Fruit fly (Drosophila melanogaster) whole organism, embryonic: Measurements from ENCODE around the gene Pak.
A peak's percentile ranks its signal among the peaks of the same experiment; 100 is the strongest.

Experiments
- ATbp ChIP-seq: fragments of 200-800 bp; sonication (Bioruptor generic); optimal IDR thresholded peaks from 2 replicates; lab custom pipeline; 2017; ENCODE audit warnings: missing biosample characterization, mild to moderate bottlenecking, missing genetic modification characterization, missing genetic modification reagents
- Ada2b ChIP-seq: fragments of 200-800 bp; sonication (Bioruptor generic); IDR thresholded peaks from 2 replicates; pipeline ENCODE4 v1.3.6; 2022; ENCODE audit warnings: missing biosample characterization, missing genetic modification characterization
- Atf-2 ChIP-seq: fragments of 200-800 bp; sonication (Bioruptor generic); optimal IDR thresholded peaks from 2 replicates; lab custom pipeline; 2016; ENCODE audit warnings: missing biosample characterization, missing genetic modification characterization
- BEAF-32 ChIP-seq: fragments of 200-800 bp; sonication (Bioruptor generic); optimal IDR thresholded peaks from 3 replicates; lab custom pipeline; 2017; ENCODE audit warnings: missing biosample characterization, missing genetic modification characterization, mild to moderate bottlenecking, moderate library complexity, missing genetic modification reagents
- CG10209 ChIP-seq: fragments of 200-800 bp; sonication (Bioruptor generic); optimal IDR thresholded peaks from 3 replicates; lab custom pipeline; 2017; ENCODE audit warnings: missing biosample characterization, mild to moderate bottlenecking, missing genetic modification characterization, missing genetic modification reagents
- CG15073 ChIP-seq: fragments of 200-800 bp; sonication (Bioruptor generic); optimal IDR thresholded peaks from 2 replicates; lab custom pipeline; 2016; ENCODE audit warnings: missing biosample characterization, missing genetic modification characterization
- CG15269 ChIP-seq: fragments of 200-800 bp; sonication (Bioruptor generic); optimal IDR thresholded peaks from 2 replicates; lab custom pipeline; 2018; ENCODE audit warnings: missing biosample characterization, mild to moderate bottlenecking, missing genetic modification characterization, moderate library complexity
- CG15479 ChIP-seq: fragments of 200-800 bp; sonication (Bioruptor generic); optimal IDR thresholded peaks from 3 replicates; lab custom pipeline; 2019; ENCODE audit warnings: missing biosample characterization, mild to moderate bottlenecking, missing genetic modification characterization, moderate library complexity
- CG17361 ChIP-seq: fragments of 200-800 bp; sonication (Bioruptor generic); IDR thresholded peaks from 3 replicates; pipeline ENCODE4 v1.3.6; 2022; ENCODE audit warnings: missing biosample characterization, missing genetic modification characterization
- CG3847 ChIP-seq: fragments of 200-800 bp; sonication (Bioruptor generic); IDR thresholded peaks from 2 replicates; pipeline ENCODE4 v1.3.6; 2022; ENCODE audit warnings: missing biosample characterization, missing genetic modification characterization
- CG4360 ChIP-seq: fragments of 200-800 bp; sonication (Bioruptor generic); IDR thresholded peaks from 2 replicates; pipeline ENCODE4 v1.3.6; 2022; ENCODE audit warnings: missing biosample characterization, missing genetic modification characterization
- CG43689 ChIP-seq: fragments of 200-800 bp; sonication (Bioruptor generic); IDR thresholded peaks from 2 replicates; pipeline ENCODE4 v1.3.6; 2022; ENCODE audit warnings: missing biosample characterization, missing genetic modification characterization
- CG6254 ChIP-seq: fragments of 200-800 bp; sonication (Bioruptor generic); optimal IDR thresholded peaks from 3 replicates; lab custom pipeline; 2017; ENCODE audit warnings: mild to moderate bottlenecking, missing biosample characterization, missing genetic modification reagents, missing genetic modification characterization
- CG6654 ChIP-seq: fragments of 200-800 bp; sonication (Bioruptor generic); optimal IDR thresholded peaks from 2 replicates; lab custom pipeline; 2017; ENCODE audit warnings: missing biosample characterization, mild to moderate bottlenecking, missing genetic modification characterization
- CG6813 ChIP-seq: fragments of 200-800 bp; sonication (Bioruptor generic); optimal IDR thresholded peaks from 2 replicates; lab custom pipeline; 2017; ENCODE audit warnings: missing biosample characterization, missing genetic modification characterization, mild to moderate bottlenecking, moderate library complexity, missing genetic modification reagents
- CG7357 ChIP-seq: fragments of 200-800 bp; sonication (Bioruptor generic); IDR thresholded peaks from 3 replicates; pipeline ENCODE4 v1.3.6; 2022; ENCODE audit warnings: missing biosample characterization, missing genetic modification characterization
- CG8089 ChIP-seq: fragments of 200-800 bp; sonication (Bioruptor generic); optimal IDR thresholded peaks from 3 replicates; lab custom pipeline; 2016; ENCODE audit warnings: missing biosample characterization, missing genetic modification characterization
- CG8281 ChIP-seq: fragments of 200-800 bp; sonication (Bioruptor generic); optimal IDR thresholded peaks from 2 replicates; lab custom pipeline; 2018; ENCODE audit warnings: missing biosample characterization, mild to moderate bottlenecking, missing genetic modification characterization, moderate library complexity
- CoRest ChIP-seq: fragments of 200-800 bp; sonication (Bioruptor generic); optimal IDR thresholded peaks from 3 replicates; lab custom pipeline; 2018; ENCODE audit warnings: missing biosample characterization, mild to moderate bottlenecking, missing genetic modification characterization, moderate library complexity
- Deaf1 ChIP-seq: fragments of 200-800 bp; optimal IDR thresholded peaks from 3 replicates; lab custom pipeline; 2019; ENCODE audit warnings: missing biosample characterization, mild to moderate bottlenecking, missing genetic modification characterization, moderate library complexity
- Dek ChIP-seq: fragments of 200-800 bp; sonication (Bioruptor generic); optimal IDR thresholded peaks from 3 replicates; lab custom pipeline; 2019; ENCODE audit warnings: missing biosample characterization, mild to moderate bottlenecking, missing genetic modification characterization, moderate library complexity
- Dp ChIP-seq: fragments of 200-800 bp; sonication (Bioruptor generic); optimal IDR thresholded peaks from 2 replicates; lab custom pipeline; 2018; ENCODE audit warnings: missing biosample characterization, mild to moderate bottlenecking, missing genetic modification characterization, moderate library complexity
- Ets97D ChIP-seq: fragments of 200-800 bp; sonication (Bioruptor generic); optimal IDR thresholded peaks from 3 replicates; lab custom pipeline; 2016; ENCODE audit warnings: missing biosample characterization, missing genetic modification characterization
- Fer1 ChIP-seq: fragments of 200-800 bp; sonication (Bioruptor generic); optimal IDR thresholded peaks from 2 replicates; lab custom pipeline; 2017; ENCODE audit warnings: missing biosample characterization, mild to moderate bottlenecking, missing genetic modification characterization
- Gug ChIP-seq: fragments of 200-800 bp; sonication (Bioruptor generic); IDR thresholded peaks from 4 replicates; pipeline ENCODE4 v1.3.6; 2022; ENCODE audit warnings: missing biosample characterization, missing genetic modification characterization
- HLH54F ChIP-seq: fragments of 200-800 bp; sonication (Bioruptor generic); optimal IDR thresholded peaks from 3 replicates; lab custom pipeline; 2016; ENCODE audit warnings: missing biosample characterization, missing genetic modification characterization
- Hand ChIP-seq: fragments of 200-800 bp; sonication (Bioruptor generic); optimal IDR thresholded peaks from 2 replicates; lab custom pipeline; 2017; ENCODE audit warnings: mild to moderate bottlenecking, missing biosample characterization, missing genetic modification reagents, missing genetic modification characterization
- Hsf ChIP-seq: fragments of 200-800 bp; sonication (Bioruptor generic); optimal IDR thresholded peaks from 3 replicates; lab custom pipeline; 2016; ENCODE audit warnings: missing biosample characterization, missing genetic modification characterization
- Nf-YB ChIP-seq: fragments of 200-800 bp; sonication (Bioruptor generic); optimal IDR thresholded peaks from 3 replicates; lab custom pipeline; 2019; ENCODE audit warnings: missing biosample characterization, mild to moderate bottlenecking, missing genetic modification characterization, moderate library complexity
- Pdp1 ChIP-seq, 2 experiments: fragments of 200-800 bp; sonication (Bioruptor generic); optimal IDR thresholded peaks; 3 replicates each; lab custom pipeline; 2016; ENCODE audit warnings: missing biosample characterization in 2 of 2, missing genetic modification characterization in 2 of 2, mild to moderate bottlenecking in 1 of 2, moderate library complexity in 1 of 2
- Ssrp ChIP-seq: fragments of 200-800 bp; sonication (Bioruptor generic); optimal IDR thresholded peaks from 2 replicates; lab custom pipeline; 2018; ENCODE audit warnings: missing biosample characterization, mild to moderate bottlenecking, missing genetic modification characterization, moderate library complexity
- Stat92E ChIP-seq, 3 experiments: fragments of >200 bp in 2 of 3; fragments of 200-800 bp in 1 of 3; sonication (Bioruptor generic) in 1 of 3; optimal IDR thresholded peaks; 2 replicates each; lab custom pipeline; 2017 to 2019; ENCODE audit warnings: missing biosample characterization in 3 of 3, missing genetic modification characterization in 3 of 3, mild to moderate bottlenecking in 1 of 3, moderate library complexity in 1 of 3
- aop ChIP-seq: fragments of 200-800 bp; sonication (Bioruptor generic); IDR thresholded peaks from 2 replicates; pipeline ENCODE4 v1.3.6; 2022; ENCODE audit warnings: missing biosample characterization, missing genetic modification characterization
- ara ChIP-seq: fragments of 200-800 bp; sonication (Bioruptor generic); IDR thresholded peaks from 2 replicates; pipeline ENCODE4 v1.3.6; 2022; ENCODE audit warnings: missing biosample characterization, missing genetic modification characterization
- az2 ChIP-seq: fragments of 200-800 bp; sonication (Bioruptor generic); optimal IDR thresholded peaks from 3 replicates; lab custom pipeline; 2016; ENCODE audit warnings: missing biosample characterization, missing genetic modification characterization
- bcd ChIP-seq: fragments of 200-800 bp; sonication (Bioruptor generic); optimal IDR thresholded peaks from 2 replicates; lab custom pipeline; 2017; ENCODE audit warnings: missing biosample characterization, mild to moderate bottlenecking, missing genetic modification characterization
- chn ChIP-seq: fragments of 200-800 bp; sonication (Bioruptor generic); optimal IDR thresholded peaks from 2 replicates; lab custom pipeline; 2016; ENCODE audit warnings: missing biosample characterization, missing genetic modification characterization
- corto ChIP-seq: fragments of 200-800 bp; sonication (Bioruptor generic); optimal IDR thresholded peaks from 2 replicates; lab custom pipeline; 2016; ENCODE audit warnings: missing biosample characterization, mild to moderate bottlenecking, missing genetic modification characterization, moderate library complexity
- fd102C ChIP-seq: fragments of 200-800 bp; sonication (Bioruptor generic); optimal IDR thresholded peaks from 2 replicates; lab custom pipeline; 2018; ENCODE audit warnings: missing biosample characterization, mild to moderate bottlenecking, missing genetic modification characterization, moderate library complexity
- fru ChIP-seq: fragments of >200 bp; optimal IDR thresholded peaks from 2 replicates; lab custom pipeline; 2017
- h ChIP-seq: fragments of >200 bp; optimal IDR thresholded peaks from 2 replicates; lab custom pipeline; 2017
- lmd ChIP-seq: fragments of 200-800 bp; sonication (Bioruptor generic); IDR thresholded peaks from 2 replicates; pipeline ENCODE4 v1.3.6; 2022; ENCODE audit warnings: missing biosample characterization, missing genetic modification characterization
- nau ChIP-seq: fragments of 200-800 bp; sonication (Bioruptor generic); optimal IDR thresholded peaks from 3 replicates; lab custom pipeline; 2017; ENCODE audit warnings: missing biosample characterization, mild to moderate bottlenecking, missing genetic modification characterization, missing genetic modification reagents
- nmo ChIP-seq: fragments of 200-800 bp; sonication (Bioruptor generic); optimal IDR thresholded peaks from 2 replicates; lab custom pipeline; 2018; ENCODE audit warnings: missing biosample characterization, mild to moderate bottlenecking, missing genetic modification characterization, moderate library complexity
- org-1 ChIP-seq: fragments of 200-800 bp; sonication (Bioruptor generic); optimal IDR thresholded peaks from 2 replicates; lab custom pipeline; 2017; ENCODE audit warnings: missing biosample characterization, missing genetic modification characterization
- phol ChIP-seq: fragments of 200-800 bp; sonication (Bioruptor generic); optimal IDR thresholded peaks from 3 replicates; lab custom pipeline; 2018; ENCODE audit warnings: missing biosample characterization, mild to moderate bottlenecking, missing genetic modification characterization, moderate library complexity
- pita ChIP-seq: fragments of 200-800 bp; sonication (Bioruptor generic); optimal IDR thresholded peaks from 2 replicates; lab custom pipeline; 2017; ENCODE audit warnings: missing biosample characterization, mild to moderate bottlenecking, missing genetic modification characterization
- pum ChIP-seq: fragments of 200-800 bp; sonication (Bioruptor generic); optimal IDR thresholded peaks from 2 replicates; lab custom pipeline; 2016; ENCODE audit warnings: missing biosample characterization, missing genetic modification characterization
- wek ChIP-seq: fragments of 200-800 bp; sonication (Bioruptor generic); optimal IDR thresholded peaks from 3 replicates; lab custom pipeline; 2018; ENCODE audit warnings: missing biosample characterization, mild to moderate bottlenecking, missing genetic modification characterization, moderate library complexity

Gene Pak

DNA sequence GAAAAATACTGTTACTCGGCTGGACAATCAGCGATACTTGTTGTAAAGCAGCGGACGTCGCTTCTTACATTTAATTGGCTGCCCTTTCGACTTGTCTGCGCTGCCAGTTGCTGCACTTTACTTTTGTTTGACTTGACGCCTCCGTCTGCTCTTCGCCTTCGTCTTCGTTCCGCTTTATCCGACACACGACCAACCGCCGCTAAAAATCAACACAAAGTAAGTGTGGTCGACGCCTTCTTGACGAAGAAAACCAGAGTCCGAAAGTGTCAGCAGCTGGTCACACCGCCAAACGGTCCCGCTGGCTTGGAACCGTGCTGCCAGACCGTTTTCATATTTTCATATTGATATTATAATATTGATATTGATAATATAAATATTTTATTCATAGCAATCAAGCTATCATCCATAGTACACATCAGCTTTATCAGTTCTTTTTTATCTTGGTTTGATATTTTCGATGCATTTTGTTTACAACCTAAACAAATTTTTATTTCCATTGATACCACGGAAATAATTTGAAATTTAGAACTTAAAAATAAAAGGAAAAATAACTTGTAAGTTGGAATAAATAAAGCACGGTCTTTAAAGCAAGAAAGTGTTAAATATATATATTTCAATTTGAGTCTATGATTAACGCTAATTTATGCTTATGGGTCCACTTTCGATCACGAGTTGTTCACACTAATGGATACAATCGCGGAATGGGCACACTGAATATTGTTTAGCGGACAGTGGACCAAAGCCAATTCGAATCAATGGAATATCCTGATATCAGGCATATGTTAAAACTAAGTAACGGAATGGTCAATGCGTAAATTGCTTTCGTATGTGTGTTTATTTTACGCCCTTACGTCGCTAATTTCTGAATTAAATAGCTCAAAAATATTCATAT, 55.2 kb downstream of the Pak start, which contains the start of gene Dmtn (continued):
- TF ChIP-seq fd102C (GFP tag; lab: Kevin White, UChicago) (peak; percentile 21), Hand (no peak), Dek (tag; lab: Kevin White, UChicago) (peak; percentile 10), nau (GFP tag; lab: Kevin White, UChicago) (peak; percentile 39), Stat92E (GFP tag; optimal IDR thresholded peaks at IDR 0.05; lab: Kevin White, UChicago) (peak in 1 of 3 experiments; percentile 85), Ets97D (GFP tag; lab: Kevin White, UChicago) (peak; percentile 9), h (lab: Kevin White, UChicago) (no peak), lmd (GFP tag; lab: Robert Waterston, UW) (no peak), corto (GFP tag; lab: Kevin White, UChicago) (no peak), phol (tag; lab: Kevin White, UChicago) (peak; percentile 51), CG15073 (GFP tag; lab: Kevin White, UChicago) (no peak), Nf-YB (GFP tag; lab: Kevin White, UChicago) (no peak), CG6654 (GFP tag; lab: Kevin White, UChicago) (no peak), CG43689 (no peak), bcd (peak; percentile 29), CG8281 (tag; lab: Kevin White, UChicago) (no peak), Ssrp (peak; percentile 26), CG17361 (GFP tag; lab: Robert Waterston, UW) (no peak), Dp (GFP tag; lab: Kevin White, UChicago) (peak; percentile 23), nmo (GFP tag; lab: Kevin White, UChicago) (peak; percentile 47), fru (no peak), CG3847 (GFP tag; lab: Robert Waterston, UW) (no peak), org-1 (GFP tag; lab: Kevin White, UChicago) (no peak), CG10209 (GFP tag; lab: Kevin White, UChicago) (peak; percentile 48), chn (no peak), Atf-2 (GFP tag; lab: Kevin White, UChicago) (no peak), pita (GFP tag; lab: Kevin White, UChicago) (no peak), aop (GFP tag; lab: Robert Waterston, UW) (no peak), Gug (peak; percentile 3; the same call in 1 of the 4 replicates), CG4360 (GFP tag; lab: Robert Waterston, UW) (no peak), CoRest (tag; lab: Kevin White, UChicago) (peak; percentile 56), Deaf1 (tag; lab: Kevin White, UChicago) (peak; percentile 68), az2 (GFP tag; lab: Kevin White, UChicago) (peak; percentile 2), ara (no peak), ATbp (no peak), Pdp1 (GFP tag; optimal IDR thresholded peaks at IDR 0.05; lab: Kevin White, UChicago) (peak in 1 of 2 experiments; percentile 12), CG15269 (peak; percentile 36), BEAF-32 (peak; percentile 25), CG6813 (GFP tag; lab: Kevin White, UChicago) (peak; percentile 44), HLH54F (GFP tag; lab: Kevin White, UChicago) (no peak), Fer1 (GFP tag; lab: Kevin White, UChicago) (peak; percentile 39), Hsf (GFP tag; lab: Kevin White, UChicago) (peak; percentile 17), wek (GFP tag; lab: Kevin White, UChicago) (peak; percentile 46), Ada2b (GFP tag; lab: Robert Waterston, UW) (no peak), pum (no peak), CG15479 (GFP tag; lab: Kevin White, UChicago) (no peak), CG6254 (GFP tag; lab: Kevin White, UChicago) (peak; percentile 17), CG7357 (GFP tag; lab: Robert Waterston, UW) (peak; percentile 81), CG8089 (GFP tag; lab: Kevin White, UChicago) (no peak)
